Fruit fly (Drosophila melanogaster): ENCODE results near the gene Cog4.

Gene Cog4

dm6 chr2L:10526953-10527584 is 38.6 kb upstream of the Cog4 start, which contains the start of gene Lip4 (continued):
- TF ChIP-seq ac (GFP tag; optimal IDR thresholded peaks at IDR 0.05) (peak; percentile 3), Hr78 (GFP tag; optimal IDR thresholded peaks at IDR 0.05) (peak in 1 of 2 experiments; percentile 81), CG1647 (GFP tag; optimal IDR thresholded peaks at IDR 0.05) (peak; percentile 41), CG2202 (tag; optimal IDR thresholded peaks at IDR 0.05) (peak; percentile 13), CG7745 (tag; optimal IDR thresholded peaks at IDR 0.05) (no peak), vvl (GFP tag; IDR thresholded peaks at IDR 0.05) (peak; percentile 86), tap (tag; optimal IDR thresholded peaks at IDR 0.05) (peak; percentile 71), CG15269 (tag; optimal IDR thresholded peaks at IDR 0.05) (peak; percentile 91), peb (GFP tag; IDR thresholded peaks at IDR 0.05) (peak; percentile 54), CG9932 (GFP tag; IDR thresholded peaks at IDR 0.05) (no peak), Bteb2 (GFP tag; optimal IDR thresholded peaks at IDR 0.05) (peak; percentile 67), Ravus (GFP tag; IDR thresholded peaks at IDR 0.05) (peak; percentile 42), CG4360 (GFP tag; IDR thresholded peaks at IDR 0.05) (peak; percentile 41; the same call in 1 of the 2 replicates), tx (GFP tag; optimal IDR thresholded peaks at IDR 0.05) (peak; percentile 8), kah (GFP tag; optimal IDR thresholded peaks at IDR 0.05) (peak; percentile 28), H2.0 (GFP tag; IDR thresholded peaks at IDR 0.05) (peak; percentile 78), Dip3 (GFP tag; optimal IDR thresholded peaks at IDR 0.05) (peak; percentile 23), chinmo (GFP tag; IDR thresholded peaks at IDR 0.05; ENCODE audit: partially characterized antibody) (peak; percentile 76; the same call in 2 of the 4 replicates), CG11723 (GFP tag; optimal IDR thresholded peaks at IDR 0.05) (peak; percentile 60), CG11696 (GFP tag; IDR thresholded peaks at IDR 0.05) (no peak; the same call in 1 of the 2 replicates), Oli (tag; optimal IDR thresholded peaks at IDR 0.05) (peak; percentile 76), CG12769 (tag; optimal IDR thresholded peaks at IDR 0.05) (peak; percentile 75), CG16815 (GFP tag; optimal IDR thresholded peaks at IDR 0.05) (no peak), CG2889 (GFP tag; IDR thresholded peaks at IDR 0.05) (0 out of 3 replicates have a peak, but pooled peaks have one; percentile 10), HLH54F (GFP tag; optimal IDR thresholded peaks at IDR 0.05) (peak; percentile 41), CG7372 (GFP tag; IDR thresholded peaks at IDR 0.05) (peak; percentile 83), HHEX (GFP tag; optimal IDR thresholded peaks at IDR 0.05) (peak; percentile 76), da (GFP tag; optimal IDR thresholded peaks at IDR 0.05) (no peak), BtbVII (GFP tag; optimal IDR thresholded peaks at IDR 0.05) (peak; percentile 62), dysf (GFP tag; IDR thresholded peaks at IDR 0.05) (peak; percentile 85), E2f1 (GFP tag; IDR thresholded peaks at IDR 0.05) (peak; percentile 73), sna (GFP tag; IDR thresholded peaks at IDR 0.05; ENCODE audit: partially characterized antibody) (no peak), stwl (tag; optimal IDR thresholded peaks at IDR 0.05) (no peak), Gsc (GFP tag; IDR thresholded peaks at IDR 0.05) (no peak), tup (GFP tag; optimal IDR thresholded peaks at IDR 0.05) (peak; percentile 31), Sry-β (GFP tag; optimal IDR thresholded peaks at IDR 0.05) (no peak), nerfin-2 (GFP tag; IDR thresholded peaks at IDR 0.05; ENCODE audit: partially characterized antibody) (no peak), jumu (GFP tag; optimal IDR thresholded peaks at IDR 0.05) (no peak), CG10147 (GFP tag; optimal IDR thresholded peaks at IDR 0.05) (peak; percentile 75), ato (GFP tag; IDR thresholded peaks at IDR 0.05; ENCODE audit: partially characterized antibody) (no peak), unc-4 (GFP tag; IDR thresholded peaks at IDR 0.05; ENCODE audit: partially characterized antibody) (no peak), Fer1 (GFP tag; optimal IDR thresholded peaks at IDR 0.05) (peak; percentile 85), CG12071 (GFP tag; optimal IDR thresholded peaks at IDR 0.05) (peak; percentile 64), CG2129 (GFP tag; IDR thresholded peaks at IDR 0.05; ENCODE audit: partially characterized antibody) (no peak), chif (GFP tag; optimal IDR thresholded peaks at IDR 0.05) (peak; percentile 53 to 56), CG3838 (GFP tag; optimal IDR thresholded peaks at IDR 0.05) (no peak), Dbx (GFP tag; IDR thresholded peaks at IDR 0.05) (no peak; the same call in 1 of the 3 replicates), dmrt99B (tag; optimal IDR thresholded peaks at IDR 0.05) (peak; percentile 84)

Data from whole organism, embryonic.